Worm (Caenorhabditis elegans): ENCODE data around the gene glb-21.
"Not testable (repeated sequence)": the region's sequence is repeated elsewhere in the genome, so short reads cannot be mapped to it uniquely, and the experiment has no call there.

The glb-21 gene

DNA sequence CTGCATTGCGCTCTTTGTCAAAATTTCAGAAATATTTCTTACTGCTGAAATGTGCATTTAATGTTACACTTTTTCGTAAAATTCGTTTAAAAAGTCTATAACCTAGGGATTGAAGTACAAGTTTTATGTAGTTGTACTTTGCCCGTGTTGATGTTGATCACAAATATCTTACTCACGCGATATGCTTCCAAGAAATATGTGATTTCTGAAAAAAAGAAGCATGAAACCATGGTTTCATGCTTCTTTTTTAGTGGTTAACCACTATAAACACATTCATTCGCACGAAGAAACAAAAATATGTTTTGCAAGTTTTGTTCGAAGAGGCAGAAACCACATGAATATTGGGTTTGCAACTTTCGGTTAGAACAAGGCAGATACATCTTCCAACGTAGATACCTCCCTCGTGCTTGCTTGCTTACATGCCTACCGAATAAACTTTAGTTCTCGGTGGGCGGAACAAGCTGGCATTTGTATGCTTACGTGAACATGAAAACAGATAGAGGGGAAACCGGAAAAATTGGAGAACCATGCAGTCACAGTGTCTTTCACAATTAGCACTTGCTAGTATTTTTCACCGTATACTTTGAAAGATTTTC is 22.5 kb downstream of the glb-21 start, which contains the start of gene R102.3:
R102.3 (plus strand) TSS at position 546 of the 596 bp plus-strand sequence.
- TF ChIP-seq ceh-58 (GFP tag; IDR thresholded peaks at IDR 0.05) (no peak), him-1 (tag; optimal IDR thresholded peaks at IDR 0.05) (no peak), unc-130 (GFP tag; optimal IDR thresholded peaks at IDR 0.05) (no peak), mcd-1 (GFP tag; IDR thresholded peaks at IDR 0.05) (no peak), dox-1 (GFP tag; IDR thresholded peaks at IDR 0.05) (no peak), nhr-27 (tag; optimal IDR thresholded peaks at IDR 0.05) (no peak), atf-7 (tag; optimal IDR thresholded peaks at IDR 0.05) (no peak), ztf-22 (GFP tag; optimal IDR thresholded peaks at IDR 0.05) (no peak), zim-3 (tag; optimal IDR thresholded peaks at IDR 0.05) (no peak), mxl-1 (tag; optimal IDR thresholded peaks at IDR 0.05) (no peak), T07F8.4 (tag; optimal IDR thresholded peaks at IDR 0.05) (no peak), ztf-28 (GFP tag; IDR thresholded peaks at IDR 0.05) (no peak), bed-2 (GFP tag; IDR thresholded peaks at IDR 0.05) (no peak), B0336.3 (GFP tag; IDR thresholded peaks at IDR 0.05) (no peak), lsl-1 (GFP tag; optimal IDR thresholded peaks at IDR 0.05) (no peak), ceh-79 (tag; optimal IDR thresholded peaks at IDR 0.05) (no peak), K12H6.12 (tag; optimal IDR thresholded peaks at IDR 0.05) (no peak), efl-1 (GFP tag; optimal IDR thresholded peaks at IDR 0.05) (no peak), rcor-1 (GFP tag; IDR thresholded peaks at IDR 0.05) (no peak)

DNA sequence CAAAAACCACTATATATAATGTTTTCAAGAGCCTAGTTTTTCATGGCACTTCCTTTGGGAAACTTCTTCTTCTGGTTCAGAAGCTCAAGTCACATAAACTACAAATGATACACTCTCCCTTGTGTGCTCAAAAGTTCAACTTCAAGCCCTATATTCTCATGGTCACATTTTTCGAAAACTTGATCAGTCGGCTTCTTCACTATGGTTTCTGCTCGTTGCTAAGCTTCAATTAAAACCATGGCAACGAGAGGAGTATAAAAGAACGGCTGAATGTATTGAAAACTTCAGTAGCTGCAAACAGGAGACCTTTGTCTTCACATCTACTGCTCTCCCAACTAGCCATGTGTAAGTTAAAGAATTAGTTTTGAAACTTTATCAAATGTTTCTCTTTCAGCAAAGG is 24.3 kb downstream of the glb-21 start, which contains the start of gene R102.2:
R102.2 (plus strand) TSS at position 301 of the 400 bp plus-strand sequence.
- TF ChIP-seq ekl-4 (GFP tag; IDR thresholded peaks at IDR 0.05); madf-10 (tag; optimal IDR thresholded peaks at IDR 0.05); ceh-79 (tag; optimal IDR thresholded peaks at IDR 0.05): not testable (repeated sequence)

DNA sequence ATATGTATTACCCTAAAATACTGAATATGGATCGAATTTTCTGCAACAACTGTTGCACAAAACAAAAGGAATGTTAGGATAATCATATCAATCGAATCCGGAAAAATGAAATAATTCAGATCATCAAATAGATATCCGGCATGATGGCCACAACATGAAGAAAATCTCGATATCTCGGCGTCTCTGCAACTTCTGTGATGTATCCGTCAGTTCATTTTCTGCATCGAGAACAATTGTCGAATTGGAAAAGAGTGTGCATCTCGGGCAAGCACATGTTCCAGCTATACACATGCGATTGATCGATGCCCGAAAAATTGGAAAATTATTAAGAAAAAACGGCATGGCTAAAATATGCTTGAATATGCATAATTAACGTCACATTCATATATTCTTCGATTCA is 25.8 kb downstream of the glb-21 start, which contains the start of the genes K08C7.6 and R102.1:
K08C7.6 (minus strand) TSS at position 101 of the 400 bp plus-strand sequence.
R102.1 (plus strand) TSS at position 291 of the 400 bp plus-strand sequence.
- TF ChIP-seq egl-44 (GFP tag; IDR thresholded peaks at IDR 0.05), result no peak

- TF ChIP-seq snpc-4 (GFP tag; optimal IDR thresholded peaks at IDR 0.05) (no peak), snpc-4 (tag; optimal IDR thresholded peaks at IDR 0.05) (no peak), madf-10 (tag; optimal IDR thresholded peaks at IDR 0.05) (no peak), egl-18 (GFP tag; IDR thresholded peaks at IDR 0.05) (no peak), F33H1.4 (GFP tag; IDR thresholded peaks at IDR 0.05) (no peak), mes-4 (tag; optimal IDR thresholded peaks at IDR 0.05) (no peak), C06A6.2 (GFP tag; conservative IDR thresholded peaks at IDR 0.05) (no peak), efl-1 (GFP tag; optimal IDR thresholded peaks at IDR 0.05) (no peak), pbrm-1 (GFP tag; IDR thresholded peaks at IDR 0.05) (no peak), cebp-2 (GFP tag; IDR thresholded peaks at IDR 0.05) (no peak), unc-130 (GFP tag; optimal IDR thresholded peaks at IDR 0.05) (no peak), F55B11.4 (tag; optimal IDR thresholded peaks at IDR 0.05; ENCODE audit: borderline replicate concordance, insufficient read depth) (no peak)
Measured at ce11 chrIV:10682155-10682749, 29.3 kb downstream of the glb-21 start, which contains the start of gene fmo-2. fmo-2 (plus strand) TSS chrIV:10682524.

- TF ChIP-seq him-1 (tag; optimal IDR thresholded peaks at IDR 0.05) (no peak), cebp-2 (GFP tag; IDR thresholded peaks at IDR 0.05) (no peak), let-526 (GFP tag; IDR thresholded peaks at IDR 0.05) (no peak), pha-4 (tag; optimal IDR thresholded peaks at IDR 0.05) (no peak), bed-2 (GFP tag; IDR thresholded peaks at IDR 0.05) (no peak), F22D6.2 (tag; optimal IDR thresholded peaks at IDR 0.05) (no peak), mel-28 (tag; optimal IDR thresholded peaks at IDR 0.05; ENCODE audit: borderline replicate concordance) (no peak)
Measured at ce11 chrIV:10680379-10680778, 31.2 kb downstream of the glb-21 start, which contains the start of gene K08C7.4. K08C7.4 (minus strand) TSS chrIV:10680479.

Data from whole organism, young adult.